Worm (Caenorhabditis elegans) whole organism, mixed stage, embryonic: ENCODE data around the gene oac-10.

Experiments used
- M03D4.4 ChIP-seq: sonication (generic microtip); optimal IDR thresholded peaks from 2 replicates; lab custom pipeline; 2017; ENCODE audit warnings: mild to moderate bottlenecking, missing genetic modification characterization, missing compliant biosample characterization
- bed-3 ChIP-seq: fragments of 200-800 bp; sonication (Bioruptor generic); optimal IDR thresholded peaks from 3 replicates; lab custom pipeline; 2018; ENCODE audit warnings: mild to moderate bottlenecking, missing genetic modification characterization, moderate library complexity, missing compliant biosample characterization
- blmp-1 ChIP-seq: fragments of 150-350 bp; optimal IDR thresholded peaks from 2 replicates; lab custom pipeline; 2014; ENCODE audit warnings: missing biosample characterization, missing genetic modification characterization
- ceh-39 ChIP-seq: fragments of 150-350 bp; optimal IDR thresholded peaks from 2 replicates; lab custom pipeline; 2014; ENCODE audit warnings: missing biosample characterization, missing genetic modification characterization
- ceh-43 ChIP-seq: fragments of 200-800 bp; sonication (Bioruptor generic); optimal IDR thresholded peaks from 2 replicates; lab custom pipeline; 2018; ENCODE audit warnings: mild to moderate bottlenecking, missing genetic modification characterization, moderate library complexity, missing compliant biosample characterization
- ceh-83 ChIP-seq: fragments of 200-800 bp; sonication (Bioruptor generic); optimal IDR thresholded peaks from 2 replicates; lab custom pipeline; 2018; ENCODE audit warnings: mild to moderate bottlenecking, missing genetic modification characterization, missing compliant biosample characterization
- cnd-1 ChIP-seq: fragments of 200-800 bp; sonication (Bioruptor generic); optimal IDR thresholded peaks from 2 replicates; lab custom pipeline; 2018; ENCODE audit warnings: mild to moderate bottlenecking, missing genetic modification characterization, missing compliant biosample characterization
- drap-1 ChIP-seq: fragments of 200-800 bp; sonication (Bioruptor generic); optimal IDR thresholded peaks from 3 replicates; lab custom pipeline; 2018; ENCODE audit warnings: mild to moderate bottlenecking, missing genetic modification characterization, missing compliant biosample characterization
- elt-1 ChIP-seq: sonication (generic microtip); optimal IDR thresholded peaks from 2 replicates; lab custom pipeline; 2017; ENCODE audit warnings: missing genetic modification characterization, mild to moderate bottlenecking, missing compliant biosample characterization, antibody characterized with exemption, moderate library complexity, borderline replicate concordance; ENCODE audit not compliant: insufficient read depth
- elt-3 ChIP-seq: fragments of 150-350 bp; optimal IDR thresholded peaks from 2 replicates; lab custom pipeline; 2014; ENCODE audit warnings: missing biosample characterization, missing genetic modification characterization
- flh-1 ChIP-seq: fragments of 200-800 bp; sonication (Bioruptor generic); optimal IDR thresholded peaks from 2 replicates; lab custom pipeline; 2018; ENCODE audit warnings: mild to moderate bottlenecking, missing genetic modification characterization, moderate library complexity, missing compliant biosample characterization
- ham-2 ChIP-seq: fragments of 200-800 bp; sonication (Bioruptor generic); optimal IDR thresholded peaks from 2 replicates; lab custom pipeline; 2018; ENCODE audit warnings: mild to moderate bottlenecking, missing genetic modification characterization, missing compliant biosample characterization
- hlh-1 ChIP-seq: fragments of 150-350 bp; optimal IDR thresholded peaks from 2 replicates; lab custom pipeline; 2014; ENCODE audit warnings: missing biosample characterization, missing genetic modification reagents, missing genetic modification characterization
- lin-32 ChIP-seq: fragments of 200-800 bp; sonication (Bioruptor generic); optimal IDR thresholded peaks from 2 replicates; lab custom pipeline; 2018; ENCODE audit warnings: mild to moderate bottlenecking, missing genetic modification characterization, missing compliant biosample characterization
- mab-5 ChIP-seq: fragments of 150-350 bp; optimal IDR thresholded peaks from 2 replicates; lab custom pipeline; 2014; ENCODE audit warnings: missing biosample characterization, missing genetic modification characterization
- mep-1 ChIP-seq: fragments of 150-350 bp; optimal IDR thresholded peaks from 2 replicates; lab custom pipeline; 2017; ENCODE audit warnings: missing biosample characterization, missing genetic modification reagents, missing genetic modification characterization, inconsistent platforms
- mls-2 ChIP-seq: sonication (generic microtip); optimal IDR thresholded peaks from 2 replicates; lab custom pipeline; 2016; ENCODE audit warnings: mild to moderate bottlenecking, missing genetic modification characterization, moderate library complexity, missing compliant biosample characterization
- nhr-12 ChIP-seq: fragments of 150-350 bp; optimal IDR thresholded peaks from 2 replicates; lab custom pipeline; 2014; ENCODE audit warnings: missing biosample characterization, missing genetic modification characterization
- nhr-2 ChIP-seq: fragments of 150-350 bp; optimal IDR thresholded peaks from 2 replicates; lab custom pipeline; 2014; ENCODE audit warnings: missing biosample characterization, missing genetic modification characterization
- nhr-28 ChIP-seq: fragments of 150-350 bp; optimal IDR thresholded peaks from 2 replicates; lab custom pipeline; 2014; ENCODE audit warnings: missing biosample characterization, missing genetic modification characterization
- nhr-76 ChIP-seq: sonication (generic microtip); optimal IDR thresholded peaks from 2 replicates; lab custom pipeline; 2017; ENCODE audit warnings: missing biosample characterization, missing genetic modification characterization
- sem-2 ChIP-seq: fragments of 200-800 bp; sonication (Bioruptor generic); optimal IDR thresholded peaks from 2 replicates; lab custom pipeline; 2018; ENCODE audit warnings: mild to moderate bottlenecking, missing genetic modification characterization, missing compliant biosample characterization
- snpc-4 ChIP-seq: fragments of 150-350 bp; optimal IDR thresholded peaks from 2 replicates; lab custom pipeline; 2014; ENCODE audit warnings: missing biosample characterization, missing genetic modification characterization
- sptf-1 ChIP-seq: sonication (generic microtip); optimal IDR thresholded peaks from 2 replicates; lab custom pipeline; 2017; ENCODE audit warnings: mild to moderate bottlenecking, missing genetic modification characterization, moderate library complexity, missing compliant biosample characterization
- tbx-8 ChIP-seq: fragments of 200-800 bp; sonication (Bioruptor generic); optimal IDR thresholded peaks from 2 replicates; lab custom pipeline; 2018; ENCODE audit warnings: mild to moderate bottlenecking, missing genetic modification characterization, moderate library complexity, missing compliant biosample characterization
- unc-120 ChIP-seq: sonication (generic microtip); optimal IDR thresholded peaks from 2 replicates; lab custom pipeline; 2017; ENCODE audit warnings: missing genetic modification characterization, missing compliant biosample characterization; ENCODE audit not compliant: poor library complexity, severe bottlenecking
- unc-39 ChIP-seq: fragments of 150-350 bp; optimal IDR thresholded peaks from 2 replicates; lab custom pipeline; 2014; ENCODE audit warnings: missing biosample characterization, missing genetic modification characterization
- unc-62 ChIP-seq: fragments of 150-350 bp; optimal IDR thresholded peaks from 2 replicates; lab custom pipeline; 2014; ENCODE audit warnings: missing biosample characterization, missing genetic modification reagents, missing genetic modification characterization
- zip-8 ChIP-seq: fragments of 150-350 bp; optimal IDR thresholded peaks from 2 replicates; lab custom pipeline; 2014; ENCODE audit warnings: missing biosample characterization, missing genetic modification characterization
- ztf-11 ChIP-seq: fragments of 150-350 bp; optimal IDR thresholded peaks from 2 replicates; lab custom pipeline; 2014; ENCODE audit warnings: missing biosample characterization, missing genetic modification characterization

oac-10 gene

ce11 chrII:3846028-3846427 lies 23.7 kb upstream of the oac-10 start, which contains the start of gene C17A2.2:
C17A2.2 (plus strand) TSS chrII:3846328.
- TF ChIP-seq nhr-2 (tag; lab: Kevin White, UChicago) = no peak
- TF ChIP-seq drap-1 = no peak
- TF ChIP-seq lin-32 (GFP tag; lab: Kevin White, UChicago) = no peak
- TF ChIP-seq unc-62 (GFP tag; lab: Kevin White, UChicago) = no peak
- no peak for TF ChIP-seq elt-3 (tag; lab: Kevin White, UChicago)
- no peak for TF ChIP-seq elt-1 (tag; lab: Kevin White, UChicago)
- no peak for TF ChIP-seq zip-8 (tag; lab: Kevin White, UChicago)
- no peak for TF ChIP-seq M03D4.4 (tag; lab: Kevin White, UChicago)
- TF ChIP-seq nhr-28 (tag; lab: Kevin White, UChicago) = no peak
- no peak for TF ChIP-seq unc-120 (tag; lab: Kevin White, UChicago)
- no peak for TF ChIP-seq sem-2 (GFP tag; lab: Kevin White, UChicago)
- TF ChIP-seq ceh-43 = no peak
- TF ChIP-seq mab-5 = no peak
- TF ChIP-seq flh-1 (GFP tag; lab: Kevin White, UChicago) = no peak
- no peak for TF ChIP-seq unc-39 (tag; lab: Kevin White, UChicago)
- no peak for TF ChIP-seq mls-2 (tag; lab: Kevin White, UChicago)
- TF ChIP-seq snpc-4 = no peak
- no peak for TF ChIP-seq ham-2

ce11 chrII:3850655-3851054 lies 19.0 kb upstream of the oac-10 start, which contains the start of gene nhr-72:
nhr-72 (minus strand) TSS chrII:3850755.
- no peak for TF ChIP-seq sptf-1 (tag; lab: Kevin White, UChicago)
- no peak for TF ChIP-seq tbx-8 (GFP tag; lab: Kevin White, UChicago)
- TF ChIP-seq zip-8 (tag; lab: Kevin White, UChicago) = no peak
- TF ChIP-seq ceh-43 = no peak
- TF ChIP-seq nhr-12 (tag; lab: Kevin White, UChicago) = no peak
- no peak for TF ChIP-seq ceh-83
- TF ChIP-seq nhr-76 (tag; lab: Kevin White, UChicago) = no peak
- no peak for TF ChIP-seq unc-62 (GFP tag; lab: Kevin White, UChicago)
- no peak for TF ChIP-seq elt-3 (tag; lab: Kevin White, UChicago)
- TF ChIP-seq M03D4.4 (tag; lab: Kevin White, UChicago) = no peak
- TF ChIP-seq cnd-1 (tag; lab: Kevin White, UChicago) = no peak
- TF ChIP-seq unc-120 (tag; lab: Kevin White, UChicago) = no peak
- no peak for TF ChIP-seq ceh-39
- TF ChIP-seq mep-1 (tag; lab: Kevin White, UChicago) = no peak
- TF ChIP-seq lin-32 (GFP tag; lab: Kevin White, UChicago) = no peak
- TF ChIP-seq sem-2 (GFP tag; lab: Kevin White, UChicago) = no peak
- no peak for TF ChIP-seq snpc-4

- TF ChIP-seq sptf-1 (tag; lab: Kevin White, UChicago) (no peak), drap-1 (no peak), mep-1 (tag; lab: Kevin White, UChicago) (no peak), tbx-8 (GFP tag; lab: Kevin White, UChicago) (no peak)
Observed at ce11 chrII:3852654-3853053, 17.0 kb upstream of the oac-10 start, which contains the start of gene nhr-257. nhr-257 (plus strand) TSS chrII:3852954.

ce11 chrII:3860826-3861225 lies 8.9 kb upstream of the oac-10 start, which contains the start of gene oac-11:
oac-11 (minus strand) TSS chrII:3860926.
- TF ChIP-seq blmp-1 (tag; lab: Kevin White, UChicago) = no peak
- TF ChIP-seq cnd-1 (tag; lab: Kevin White, UChicago) = no peak
- no peak for TF ChIP-seq unc-120 (tag; lab: Kevin White, UChicago)
- no peak for TF ChIP-seq elt-3 (tag; lab: Kevin White, UChicago)
- TF ChIP-seq nhr-76 (tag; lab: Kevin White, UChicago) = no peak
- TF ChIP-seq bed-3 (GFP tag; lab: Kevin White, UChicago) = no peak
- TF ChIP-seq snpc-4 = no peak
- TF ChIP-seq unc-39 (tag; lab: Kevin White, UChicago) = no peak

ce11 chrII:3862053-3862452 lies 7.6 kb upstream of the oac-10 start:
- TF ChIP-seq ceh-83 (no peak), ceh-43 (no peak), hlh-1 (no peak), ztf-11 (tag; lab: Kevin White, UChicago) (no peak), bed-3 (GFP tag; lab: Kevin White, UChicago) (no peak)
